Worm (Caenorhabditis elegans): Measurements from ENCODE around the gene F44D12.6.

The F44D12.6 gene

DNA sequence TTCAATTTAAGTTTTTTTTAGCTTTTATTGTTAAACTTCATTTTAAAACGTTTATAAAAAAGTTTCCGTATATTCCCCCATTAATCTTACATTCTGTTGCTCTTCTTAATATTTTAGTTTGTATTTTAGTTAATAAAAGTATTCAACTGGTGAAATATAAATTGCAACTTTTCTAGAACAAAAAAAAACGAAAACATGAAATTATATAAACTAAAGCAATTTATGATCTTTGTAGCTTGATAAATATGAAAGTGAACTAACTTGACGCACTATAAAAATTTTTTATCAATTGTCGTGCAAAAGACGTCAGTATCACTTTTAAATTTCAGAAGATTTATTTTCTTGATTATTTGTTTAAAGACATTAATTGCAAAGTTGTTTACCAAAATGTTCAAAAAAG, 15.5 kb upstream of the F44D12.6 start, which contains the start of gene F44D12.2:
TSS of gene F44D12.2 (minus strand) at position 101 of the 400 bp plus-strand sequence.
- TF ChIP-seq nhr-28 (tag; optimal IDR thresholded peaks at IDR 0.05) (peak; percentile 76), daf-8 (GFP tag; IDR thresholded peaks at IDR 0.05) (no peak), ama-1 (optimal IDR thresholded peaks at IDR 0.05) (no peak), lin-29 (GFP tag; IDR thresholded peaks at IDR 0.05) (no peak), aha-1 (tag) (peak; percentile 6), daf-16 (GFP tag; optimal IDR thresholded peaks at IDR 0.05) (no peak), daf-16 (tag; optimal IDR thresholded peaks at IDR 0.05) (peak; percentile 37)

DNA sequence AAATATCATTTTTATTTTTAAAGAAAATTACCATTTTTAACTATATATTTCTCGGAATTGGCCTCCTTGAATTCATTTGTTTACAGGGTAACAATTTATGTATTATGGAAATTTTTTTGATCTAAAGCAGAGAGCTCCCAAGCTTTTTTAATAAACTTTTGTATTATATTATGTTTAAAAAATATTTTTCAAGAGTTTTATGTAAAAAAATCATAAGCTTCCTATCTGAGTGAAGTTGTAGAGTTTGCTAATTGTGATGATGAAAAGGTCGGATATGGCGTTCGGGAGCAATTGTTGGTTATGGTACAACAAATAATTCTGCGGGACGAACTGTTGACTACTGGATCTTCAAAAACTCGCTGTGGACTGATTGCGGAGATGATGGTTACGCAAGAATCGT, 11.9 kb upstream of the F44D12.6 start, which contains the start of gene F44D12.19:
TSS of gene F44D12.19 (plus strand) at position 301 of the 400 bp plus-strand sequence.
- TF ChIP-seq ces-1 (GFP tag; optimal IDR thresholded peaks at IDR 0.05) (no peak), nhr-11 (tag; optimal IDR thresholded peaks at IDR 0.05) (no peak), ama-1 (optimal IDR thresholded peaks at IDR 0.05) (no peak), duxl-1 (tag; optimal IDR thresholded peaks at IDR 0.05; ENCODE audit: poor library complexity) (no peak), nhr-10 (tag; optimal IDR thresholded peaks at IDR 0.05) (no peak), zip-2 (tag; optimal IDR thresholded peaks at IDR 0.05) (no peak), egl-43 (GFP tag; IDR thresholded peaks at IDR 0.05) (no peak), ztf-11 (tag; optimal IDR thresholded peaks at IDR 0.05) (no peak), lin-38 (GFP tag; IDR thresholded peaks at IDR 0.05) (no peak), lin-13 (GFP tag; optimal IDR thresholded peaks at IDR 0.05) (no peak), R02D3.7 (tag; optimal IDR thresholded peaks at IDR 0.05) (no peak), vab-7 (GFP tag; IDR thresholded peaks at IDR 0.05) (no peak), nhr-25 (tag; optimal IDR thresholded peaks at IDR 0.05; ENCODE audit: borderline replicate concordance, insufficient read depth) (no peak), fos-1 (tag; optimal IDR thresholded peaks at IDR 0.05) (no peak), Y105C5A.15 (GFP tag; IDR thresholded peaks at IDR 0.05) (no peak), snpc-1.2 (GFP tag; IDR thresholded peaks at IDR 0.05) (no peak), zfp-2 (tag; optimal IDR thresholded peaks at IDR 0.05) (no peak)

DNA sequence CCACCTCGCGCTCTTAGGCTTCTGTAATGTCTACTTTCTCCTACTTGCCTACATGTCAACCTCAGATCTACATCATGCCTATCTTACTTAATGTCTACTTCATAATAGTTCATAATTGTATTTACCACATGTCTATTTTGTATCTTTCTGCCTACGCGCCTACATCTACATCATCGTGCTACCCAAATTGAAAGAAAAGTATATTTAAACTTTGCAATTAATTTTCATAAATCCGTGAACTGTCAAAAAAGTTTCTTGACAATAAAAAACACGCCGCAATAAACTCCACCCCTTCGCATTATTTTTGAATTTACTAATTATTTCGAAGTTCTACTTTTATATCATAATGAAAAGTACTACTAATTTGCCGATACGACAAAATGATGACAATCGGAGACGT, 10.2 kb upstream of the F44D12.6 start, which contains the start of gene F44D12.8:
TSS of gene F44D12.8 (plus strand) at position 301 of the 400 bp plus-strand sequence.
- no peak for TF ChIP-seq ceh-32 (tag; optimal IDR thresholded peaks at IDR 0.05; ENCODE audit: poor library complexity)
- TF ChIP-seq lir-3 (tag; optimal IDR thresholded peaks at IDR 0.05): no peak
- no peak for TF ChIP-seq ztf-7 (tag; optimal IDR thresholded peaks at IDR 0.05)
- no peak for TF ChIP-seq ama-1 (optimal IDR thresholded peaks at IDR 0.05)
- no peak for TF ChIP-seq spr-3 (GFP tag; optimal IDR thresholded peaks at IDR 0.05)
- no peak for TF ChIP-seq spr-1 (tag; optimal IDR thresholded peaks at IDR 0.05)
- TF ChIP-seq F49E8.2 (tag; optimal IDR thresholded peaks at IDR 0.05; ENCODE audit: borderline replicate concordance): no peak
- TF ChIP-seq mep-1 (tag; optimal IDR thresholded peaks at IDR 0.05): no peak
- TF ChIP-seq cey-2 (tag; optimal IDR thresholded peaks at IDR 0.05; ENCODE audit: borderline replicate concordance, insufficient read depth): no peak
- no peak for TF ChIP-seq mxl-3 (GFP tag; optimal IDR thresholded peaks at IDR 0.05)
- no peak for TF ChIP-seq php-3 (GFP tag; IDR thresholded peaks at IDR 0.05)

DNA sequence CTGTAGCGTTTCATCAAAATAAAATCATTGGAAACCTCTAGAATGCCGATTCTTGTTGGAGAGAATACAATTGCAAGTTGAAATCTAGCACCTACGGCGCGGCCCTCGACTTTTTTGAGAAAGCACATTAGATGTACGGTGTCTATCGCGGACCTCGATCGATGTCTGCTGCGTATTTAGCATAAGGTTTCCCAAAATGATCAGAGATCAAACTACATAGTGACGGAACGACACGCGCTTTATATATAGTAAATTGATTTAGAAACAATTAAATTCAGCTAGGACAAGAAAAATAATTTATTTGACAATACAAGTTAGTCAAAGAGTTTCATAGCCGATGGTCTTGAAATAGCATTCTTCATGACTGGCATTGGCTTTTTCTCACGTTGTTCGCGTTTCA, 7.0 kb upstream of the F44D12.6 start:
- TF ChIP-seq dve-1 (tag; optimal IDR thresholded peaks at IDR 0.05; ENCODE audit: insufficient read depth) (no peak), cey-2 (tag; optimal IDR thresholded peaks at IDR 0.05; ENCODE audit: borderline replicate concordance, insufficient read depth) (no peak), nhr-41 (GFP tag; IDR thresholded peaks at IDR 0.05) (no peak), nhr-48 (tag; optimal IDR thresholded peaks at IDR 0.05) (no peak), php-3 (GFP tag; IDR thresholded peaks at IDR 0.05) (no peak), lin-1 (GFP tag; IDR thresholded peaks at IDR 0.05) (no peak)

Measured in whole organism, L4 larva.